Fruit fly (Drosophila melanogaster) whole organism, embryonic: ENCODE results near the gene CG42592.

Source experiments
- Abd-B ChIP-seq: fragments of 200-800 bp; sonication (Bioruptor generic); optimal IDR thresholded peaks from 2 replicates; lab custom pipeline; 2018; ENCODE audit warnings: missing biosample characterization, mild to moderate bottlenecking, missing genetic modification characterization, moderate library complexity
- Atf6 ChIP-seq: fragments of 200-800 bp; sonication (Bioruptor generic); IDR thresholded peaks from 2 replicates; pipeline ENCODE4 v1.3.6; 2022; ENCODE audit warnings: missing biosample characterization, missing genetic modification characterization
- BtbVII ChIP-seq: fragments of 200-800 bp; sonication (Bioruptor generic); optimal IDR thresholded peaks from 3 replicates; lab custom pipeline; 2017; ENCODE audit warnings: missing biosample characterization, mild to moderate bottlenecking, missing genetic modification characterization
- CG10321 ChIP-seq: fragments of 200-800 bp; sonication (Bioruptor generic); IDR thresholded peaks from 2 replicates; pipeline ENCODE4 v1.3.6; 2022; ENCODE audit warnings: missing biosample characterization, missing genetic modification characterization
- CG12071 ChIP-seq: fragments of 200-800 bp; sonication (Bioruptor generic); optimal IDR thresholded peaks from 3 replicates; lab custom pipeline; 2018; ENCODE audit warnings: missing biosample characterization, mild to moderate bottlenecking, missing genetic modification characterization
- CG12219 ChIP-seq: fragments of 200-800 bp; sonication (Bioruptor generic); optimal IDR thresholded peaks from 3 replicates; lab custom pipeline; 2018; ENCODE audit warnings: missing biosample characterization, mild to moderate bottlenecking, missing genetic modification characterization
- CG12299 ChIP-seq: fragments of 200-800 bp; sonication (Bioruptor generic); optimal IDR thresholded peaks from 2 replicates; lab custom pipeline; 2018; ENCODE audit warnings: missing biosample characterization, mild to moderate bottlenecking, missing genetic modification characterization
- CG12744 ChIP-seq: fragments of 200-800 bp; sonication (Bioruptor generic); optimal IDR thresholded peaks from 2 replicates; lab custom pipeline; 2016; ENCODE audit warnings: missing biosample characterization, missing genetic modification characterization
- CG13424 ChIP-seq: fragments of 200-800 bp; sonication (Bioruptor generic); optimal IDR thresholded peaks from 2 replicates; lab custom pipeline; 2019; ENCODE audit warnings: missing biosample characterization, mild to moderate bottlenecking, missing genetic modification characterization, moderate library complexity
- CG14710 ChIP-seq: fragments of 200-800 bp; sonication (Bioruptor generic); optimal IDR thresholded peaks from 3 replicates; lab custom pipeline; 2019; ENCODE audit warnings: missing biosample characterization, mild to moderate bottlenecking, missing genetic modification characterization, moderate library complexity
- CG15601 ChIP-seq: fragments of 200-800 bp; sonication (Bioruptor generic); optimal IDR thresholded peaks from 3 replicates; lab custom pipeline; 2019; ENCODE audit warnings: missing biosample characterization, mild to moderate bottlenecking, missing genetic modification characterization, moderate library complexity
- CG15696 ChIP-seq: fragments of 200-800 bp; sonication (Bioruptor generic); optimal IDR thresholded peaks from 2 replicates; lab custom pipeline; 2019; ENCODE audit warnings: missing biosample characterization, mild to moderate bottlenecking, missing genetic modification characterization, moderate library complexity
- CG1603 ChIP-seq: fragments of 200-800 bp; sonication (Bioruptor generic); optimal IDR thresholded peaks from 2 replicates; lab custom pipeline; 2019; ENCODE audit warnings: missing biosample characterization, mild to moderate bottlenecking, missing genetic modification characterization, moderate library complexity
- CG16863 ChIP-seq: fragments of 200-800 bp; sonication (Bioruptor generic); optimal IDR thresholded peaks from 3 replicates; lab custom pipeline; 2016; ENCODE audit warnings: missing biosample characterization, missing genetic modification characterization
- CG17328 ChIP-seq: fragments of 200-800 bp; sonication (Bioruptor generic); IDR thresholded peaks from 2 replicates; pipeline ENCODE4 v1.3.6; 2022; ENCODE audit warnings: missing biosample characterization, missing genetic modification characterization
- CG17361 ChIP-seq: fragments of 200-800 bp; sonication (Bioruptor generic); IDR thresholded peaks from 3 replicates; pipeline ENCODE4 v1.3.6; 2022; ENCODE audit warnings: missing biosample characterization, missing genetic modification characterization
- CG3995 ChIP-seq: fragments of 200-800 bp; sonication (Bioruptor generic); optimal IDR thresholded peaks from 3 replicates; lab custom pipeline; 2016; ENCODE audit warnings: missing biosample characterization, missing genetic modification characterization
- CG4617 ChIP-seq: fragments of 200-800 bp; sonication (Bioruptor generic); optimal IDR thresholded peaks from 3 replicates; lab custom pipeline; 2016; ENCODE audit warnings: missing biosample characterization, missing genetic modification characterization, borderline replicate concordance
- CG7745 ChIP-seq: fragments of 200-800 bp; sonication (Bioruptor generic); optimal IDR thresholded peaks from 2 replicates; lab custom pipeline; 2018; ENCODE audit warnings: missing biosample characterization, mild to moderate bottlenecking, missing genetic modification characterization, moderate library complexity
- CG7928 ChIP-seq: fragments of 200-800 bp; sonication (Bioruptor generic); optimal IDR thresholded peaks from 2 replicates; lab custom pipeline; 2017; ENCODE audit warnings: missing biosample characterization, mild to moderate bottlenecking, missing genetic modification characterization
- CG7963 ChIP-seq: fragments of 200-800 bp; sonication (Bioruptor generic); IDR thresholded peaks from 3 replicates; pipeline ENCODE4 v1.3.6; 2022; ENCODE audit warnings: missing biosample characterization, missing genetic modification characterization; ENCODE audit not compliant: partially characterized antibody
- CG8359 ChIP-seq: fragments of 200-800 bp; sonication (Bioruptor generic); optimal IDR thresholded peaks from 2 replicates; lab custom pipeline; 2017; ENCODE audit warnings: missing biosample characterization, mild to moderate bottlenecking, missing genetic modification characterization, borderline replicate concordance
- CG9727 ChIP-seq: fragments of 200-800 bp; sonication (Bioruptor generic); optimal IDR thresholded peaks from 3 replicates; lab custom pipeline; 2017; ENCODE audit warnings: missing biosample characterization, mild to moderate bottlenecking, missing genetic modification characterization
- CG9932 ChIP-seq: fragments of 200-800 bp; sonication (Bioruptor generic); IDR thresholded peaks from 2 replicates; pipeline ENCODE4 v1.3.6; 2022; ENCODE audit warnings: missing biosample characterization, missing genetic modification characterization
- Doc2 ChIP-seq: fragments of 200-800 bp; sonication (Bioruptor generic); IDR thresholded peaks from 2 replicates; pipeline ENCODE4 v1.3.6; 2022; ENCODE audit warnings: missing biosample characterization, missing genetic modification characterization
- ERR ChIP-seq: fragments of 200-800 bp; sonication (Bioruptor generic); optimal IDR thresholded peaks from 2 replicates; lab custom pipeline; 2016; ENCODE audit warnings: missing biosample characterization, missing genetic modification characterization
- Ets97D ChIP-seq: fragments of 200-800 bp; sonication (Bioruptor generic); optimal IDR thresholded peaks from 3 replicates; lab custom pipeline; 2016; ENCODE audit warnings: missing biosample characterization, missing genetic modification characterization
- H2.0 ChIP-seq: fragments of 200-800 bp; sonication (Bioruptor generic); IDR thresholded peaks from 2 replicates; pipeline ENCODE4 v1.3.6; 2022; ENCODE audit warnings: missing biosample characterization, missing genetic modification characterization
- Xrp1 ChIP-seq: fragments of 200-800 bp; sonication (Bioruptor generic); IDR thresholded peaks from 2 replicates; pipeline ENCODE4 v1.3.6; 2022; ENCODE audit warnings: missing biosample characterization, missing genetic modification characterization
- abd-A ChIP-seq: fragments of 200-800 bp; sonication (Bioruptor generic); optimal IDR thresholded peaks from 3 replicates; lab custom pipeline; 2019; ENCODE audit warnings: missing biosample characterization, mild to moderate bottlenecking, missing genetic modification characterization, moderate library complexity
- ci ChIP-seq: fragments of 200-800 bp; sonication (Bioruptor generic); IDR thresholded peaks from 3 replicates; pipeline ENCODE4 v1.3.6; 2022; ENCODE audit warnings: missing biosample characterization, missing genetic modification characterization
- crol ChIP-seq: fragments of 200-800 bp; sonication (Bioruptor generic); IDR thresholded peaks from 2 replicates; pipeline ENCODE4 v1.3.6; 2022; ENCODE audit warnings: missing biosample characterization, missing genetic modification characterization
- cwo ChIP-seq: fragments of 200-800 bp; sonication (Bioruptor generic); optimal IDR thresholded peaks from 3 replicates; lab custom pipeline; 2017; ENCODE audit warnings: missing biosample characterization, missing genetic modification characterization, mild to moderate bottlenecking, moderate library complexity, missing genetic modification reagents
- dan ChIP-seq: fragments of 200-800 bp; sonication (Bioruptor generic); IDR thresholded peaks from 2 replicates; pipeline ENCODE4 v1.3.6; 2022; ENCODE audit warnings: missing biosample characterization, missing genetic modification characterization
- emc ChIP-seq: fragments of 200-800 bp; sonication (Bioruptor generic); optimal IDR thresholded peaks from 2 replicates; lab custom pipeline; 2016; ENCODE audit warnings: missing biosample characterization, missing genetic modification characterization
- gcm ChIP-seq: fragments of 200-800 bp; sonication (Bioruptor generic); optimal IDR thresholded peaks from 2 replicates; lab custom pipeline; 2019; ENCODE audit warnings: missing biosample characterization, mild to moderate bottlenecking, missing genetic modification characterization, moderate library complexity
- gsb-n ChIP-seq: fragments of 200-800 bp; sonication (Bioruptor generic); optimal IDR thresholded peaks from 3 replicates; lab custom pipeline; 2018; ENCODE audit warnings: missing biosample characterization, mild to moderate bottlenecking, missing genetic modification characterization
- ham ChIP-seq: fragments of 200-800 bp; sonication (Bioruptor generic); IDR thresholded peaks from 2 replicates; pipeline ENCODE4 v1.3.6; 2022; ENCODE audit warnings: missing biosample characterization, missing genetic modification characterization
- her ChIP-seq: fragments of 200-800 bp; sonication (Bioruptor generic); optimal IDR thresholded peaks from 2 replicates; lab custom pipeline; 2016; ENCODE audit warnings: missing biosample characterization, missing genetic modification characterization
- hth ChIP-seq: fragments of >200 bp; optimal IDR thresholded peaks from 2 replicates; lab custom pipeline; 2017; ENCODE audit warnings: inconsistent platforms
- jumu ChIP-seq: fragments of 200-800 bp; sonication (Bioruptor generic); optimal IDR thresholded peaks from 3 replicates; lab custom pipeline; 2016; ENCODE audit warnings: missing biosample characterization, missing genetic modification characterization
- lilli ChIP-seq: fragments of 200-800 bp; sonication (Bioruptor generic); optimal IDR thresholded peaks from 3 replicates; lab custom pipeline; 2016; ENCODE audit warnings: missing biosample characterization, missing genetic modification characterization
- pb ChIP-seq: fragments of 200-800 bp; sonication (Bioruptor generic); optimal IDR thresholded peaks from 3 replicates; lab custom pipeline; 2016; ENCODE audit warnings: missing biosample characterization, missing genetic modification characterization
- prd ChIP-seq, 3 experiments: fragments of >200 bp in 2 of 3; fragments of 200-800 bp in 1 of 3; sonication (Bioruptor generic) in 1 of 3; optimal IDR thresholded peaks in 2 of 3; IDR thresholded peaks in 1 of 3; 2 replicates in 2 of 3; 3 replicates in 1 of 3; pipeline versions ENCODE4 v1.3.6 to Lab custom; 2017 to 2022; ENCODE audit warnings: missing biosample characterization in 1 of 3, missing genetic modification characterization in 1 of 3
- seq ChIP-seq: fragments of 200-800 bp; sonication (Bioruptor generic); IDR thresholded peaks from 2 replicates; pipeline ENCODE4 v1.3.6; 2022; ENCODE audit warnings: missing biosample characterization, missing genetic modification characterization
- tap ChIP-seq: fragments of 200-800 bp; optimal IDR thresholded peaks from 3 replicates; lab custom pipeline; 2019; ENCODE audit warnings: missing biosample characterization, mild to moderate bottlenecking, missing genetic modification characterization, moderate library complexity
- ttk ChIP-seq: fragments of 200-800 bp; sonication (Bioruptor generic); IDR thresholded peaks from 2 replicates; pipeline ENCODE4 v2.1.2; 2022; ENCODE audit warnings: missing biosample characterization, missing genetic modification characterization
- unpg ChIP-seq: fragments of 200-800 bp; sonication (Bioruptor generic); optimal IDR thresholded peaks from 3 replicates; lab custom pipeline; 2018; ENCODE audit warnings: missing biosample characterization, mild to moderate bottlenecking, missing genetic modification characterization, moderate library complexity
- zf30C ChIP-seq: fragments of 200-800 bp; sonication (Bioruptor generic); optimal IDR thresholded peaks from 3 replicates; lab custom pipeline; 2018; ENCODE audit warnings: missing biosample characterization, mild to moderate bottlenecking, missing genetic modification characterization

The CG42592 gene

dm6 chr3R:29861432-29862249, 25.6 kb upstream of the CG42592 start, which contains the start of the genes CG15514 and RpS8 (continued):
- TF ChIP-seq BtbVII (GFP tag; lab: Kevin White, UChicago) (peak; percentile 45), CG4617 (GFP tag; lab: Kevin White, UChicago) (peak; percentile 55), Xrp1 (GFP tag; lab: Robert Waterston, UW) (peak; percentile 47; the same call in 1 of the 2 replicates), CG10321 (GFP tag; lab: Robert Waterston, UW) (no peak), CG14710 (tag; lab: Kevin White, UChicago) (peak; percentile 78), Ets97D (GFP tag; lab: Kevin White, UChicago) (peak; percentile 97), ham (GFP tag; lab: Robert Waterston, UW) (no peak), CG16863 (GFP tag; lab: Kevin White, UChicago) (no peak), CG12219 (GFP tag; lab: Kevin White, UChicago) (peak; percentile 22), gcm (GFP tag; lab: Kevin White, UChicago) (peak; percentile 38), Abd-B (GFP tag; lab: Kevin White, UChicago) (no peak), CG17361 (GFP tag; lab: Robert Waterston, UW) (peak; percentile 64), ci (peak; percentile 75), seq (GFP tag; lab: Robert Waterston, UW) (0 out of 2 replicates have a peak, but pooled peaks have one; percentile 10), her (GFP tag; lab: Kevin White, UChicago) (no peak), tap (peak; percentile 69), CG7963 (GFP tag; lab: Robert Waterston, UW) (no peak), ttk (GFP tag; lab: Robert Waterston, UW) (no peak), jumu (GFP tag; lab: Kevin White, UChicago) (no peak), pb (GFP tag; lab: Kevin White, UChicago) (no peak), abd-A (no peak), CG15696 (tag; lab: Kevin White, UChicago) (peak; percentile 45), hth (lab: Kevin White, UChicago) (no peak), CG9727 (GFP tag; lab: Kevin White, UChicago) (peak; percentile 55), CG12744 (no peak), CG15601 (tag; lab: Kevin White, UChicago) (peak; percentile 71), gsb-n (tag; lab: Kevin White, UChicago) (peak; percentile 30), CG9932 (peak; percentile 65), Doc2 (no peak), lilli (GFP tag; lab: Kevin White, UChicago) (peak; percentile 22), CG12071 (GFP tag; lab: Kevin White, UChicago) (peak; percentile 42), unpg (GFP tag; lab: Kevin White, UChicago) (peak; percentile 54), CG8359 (GFP tag; lab: Kevin White, UChicago) (peak; percentile 14), CG12299 (peak; percentile 45), ERR (GFP tag; lab: Kevin White, UChicago) (peak; percentile 36), CG13424 (tag; lab: Kevin White, UChicago) (peak; percentile 72), Atf6 (GFP tag; lab: Robert Waterston, UW) (peak; percentile 65), H2.0 (GFP tag; lab: Robert Waterston, UW) (no peak), CG1603 (peak; percentile 66), cwo (peak; percentile 33), CG7928 (GFP tag; lab: Kevin White, UChicago) (no peak), prd (optimal IDR thresholded peaks at IDR 0.05; lab: Kevin White, UChicago) (no peak), prd (GFP tag; IDR thresholded peaks at IDR 0.05; lab: Robert Waterston, UW) (0 out of 3 replicates have a peak, but pooled peaks have one; percentile 51), CG3995 (GFP tag; lab: Kevin White, UChicago) (peak; percentile 69), CG7745 (tag; lab: Kevin White, UChicago) (no peak), CG17328 (GFP tag; lab: Robert Waterston, UW) (0 out of 2 replicates have a peak, but pooled peaks have one; percentile 30), crol (GFP tag; lab: Robert Waterston, UW) (no peak), dan (GFP tag; lab: Robert Waterston, UW) (no peak), emc (peak; percentile 3), zf30C (GFP tag; lab: Kevin White, UChicago) (peak; percentile 14)
